Worm (Caenorhabditis elegans): ENCODE measurements around the gene srh-291.

ce11 chrV:17818567-17818966 is 13.1 kb downstream of the srh-291 start, which contains the start of gene srh-298:
- TF ChIP-seq T22C8.4 (GFP tag; IDR thresholded peaks at IDR 0.05) (no peak), flt-1 (GFP tag; IDR thresholded peaks at IDR 0.05) (no peak), med-1 (GFP tag; optimal IDR thresholded peaks at IDR 0.05; ENCODE audit: insufficient read depth) (no peak), cog-1 (tag; optimal IDR thresholded peaks at IDR 0.05) (no peak), ref-1 (GFP tag; conservative IDR thresholded peaks at IDR 0.05) (no peak), klf-2 (GFP tag; conservative IDR thresholded peaks at IDR 0.05) (no peak), tab-1 (GFP tag; IDR thresholded peaks at IDR 0.05) (no peak), ztf-23 (GFP tag; IDR thresholded peaks at IDR 0.05) (no peak)
